Worm (Caenorhabditis elegans): ENCODE measurements around the gene slc-36.5.
A peak's percentile ranks its signal among the peaks of the same experiment; 100 is the strongest.

Gene slc-36.5

DNA sequence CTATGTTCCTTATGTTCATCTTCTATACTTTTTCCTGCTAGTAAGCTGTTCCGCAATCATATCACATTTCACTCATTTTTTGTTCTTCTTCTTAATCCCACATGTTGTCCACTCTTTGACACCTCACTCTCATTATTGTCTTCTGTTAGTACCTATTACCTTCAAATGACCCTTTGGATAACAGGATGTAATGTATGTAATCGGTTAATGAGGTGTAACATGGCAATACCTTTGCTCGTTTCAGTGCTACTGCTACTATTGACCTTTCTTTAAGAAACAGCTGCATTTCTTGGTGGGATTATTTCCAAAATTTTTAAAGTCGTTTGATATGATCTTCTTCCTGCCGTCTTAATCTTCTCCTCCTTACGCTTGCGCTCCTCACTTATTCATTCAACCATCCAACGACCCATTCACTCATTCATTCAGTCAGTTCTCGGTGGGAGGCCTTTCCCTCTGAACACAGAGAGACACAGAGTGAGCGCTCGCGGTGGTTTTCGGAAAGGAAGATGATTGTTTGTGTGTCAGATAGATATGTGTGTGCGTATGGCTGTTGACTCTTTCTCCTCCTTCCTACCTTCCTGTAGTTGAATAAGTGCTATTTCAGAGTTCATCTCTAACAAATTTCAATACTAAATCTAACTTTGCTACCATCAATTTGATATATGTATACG, 45.2 kb downstream of the slc-36.5 start:
- TF ChIP-seq fos-1 (tag; optimal IDR thresholded peaks at IDR 0.05) (peak; percentile 29), sem-4 (tag; optimal IDR thresholded peaks at IDR 0.05) (no peak), nhr-129 (tag; optimal IDR thresholded peaks at IDR 0.05) (peak; percentile 41), nhr-12 (tag; optimal IDR thresholded peaks at IDR 0.05) (no peak), F13H6.1 (tag; optimal IDR thresholded peaks at IDR 0.05) (peak; percentile 4), mdl-1 (tag; optimal IDR thresholded peaks at IDR 0.05) (peak in 1 of 2 experiments; percentile 4)

DNA sequence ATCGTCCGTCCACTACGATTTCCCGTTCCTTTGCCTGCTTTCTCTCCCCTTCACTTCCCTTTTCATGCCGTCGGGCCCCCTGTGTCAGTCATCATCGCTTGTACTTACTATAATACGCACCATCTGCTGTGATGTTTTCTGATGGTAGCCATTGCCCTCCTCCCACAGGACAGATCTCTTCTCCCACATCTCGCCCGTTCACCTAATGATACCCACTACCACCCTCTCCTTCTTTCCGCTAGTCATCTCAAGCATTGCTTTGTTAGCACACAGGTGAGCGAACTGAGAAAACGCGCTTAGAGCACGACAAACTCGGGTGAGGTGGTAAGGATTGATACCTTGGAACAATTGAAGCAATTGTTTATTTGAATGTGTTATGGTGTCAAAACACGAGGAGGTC, 45.9 kb downstream of the slc-36.5 start:
- TF ChIP-seq nhr-11 (tag; optimal IDR thresholded peaks at IDR 0.05), result no peak
- no peak for TF ChIP-seq egl-27 (tag; optimal IDR thresholded peaks at IDR 0.05)
- no peak for TF ChIP-seq nhr-6 (tag; optimal IDR thresholded peaks at IDR 0.05)
- no peak for TF ChIP-seq zag-1 (tag; optimal IDR thresholded peaks at IDR 0.05)
- no peak for TF ChIP-seq ama-1 (optimal IDR thresholded peaks at IDR 0.05)
- no peak for TF ChIP-seq nhr-10 (tag; optimal IDR thresholded peaks at IDR 0.05)
- TF ChIP-seq elt-1 (tag; optimal IDR thresholded peaks at IDR 0.05), result no peak
- no peak for TF ChIP-seq ZK546.5 (tag; optimal IDR thresholded peaks at IDR 0.05)
- peak; percentile 37 for TF ChIP-seq blmp-1 (tag; optimal IDR thresholded peaks at IDR 0.05; ENCODE audit: insufficient read depth)
- no peak for TF ChIP-seq alr-1 (tag; optimal IDR thresholded peaks at IDR 0.05)
- TF ChIP-seq crh-2 (tag; optimal IDR thresholded peaks at IDR 0.05), result no peak
- TF ChIP-seq nhr-129 (tag; optimal IDR thresholded peaks at IDR 0.05), result peak; percentile 1

DNA sequence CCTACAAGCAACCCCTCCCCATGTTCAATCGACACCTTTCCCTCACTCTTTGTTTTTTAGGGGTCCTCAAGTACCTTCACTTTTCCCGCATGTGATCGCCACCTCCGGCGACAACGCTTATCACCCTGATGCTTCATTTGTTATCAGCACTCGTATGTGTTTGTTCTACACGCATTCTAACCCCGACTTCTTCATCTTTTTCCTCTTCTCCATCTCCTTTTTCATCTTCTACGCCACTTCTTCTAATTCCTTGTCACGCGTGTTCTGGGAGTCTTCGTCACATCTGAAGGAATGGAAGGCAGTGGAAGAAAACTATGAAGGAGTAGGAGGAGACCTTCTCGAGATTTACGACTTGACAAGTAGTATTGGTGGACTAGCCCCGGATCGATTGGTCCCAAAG, 46.8 kb downstream of the slc-36.5 start:
- no peak for TF ChIP-seq lin-13 (GFP tag; optimal IDR thresholded peaks at IDR 0.05)
- no peak for TF ChIP-seq mbf-1 (tag; optimal IDR thresholded peaks at IDR 0.05)
- no peak for TF ChIP-seq Y55F3AM.14 (GFP tag; optimal IDR thresholded peaks at IDR 0.05)
- peak; percentile 35 for TF ChIP-seq egl-27 (tag; optimal IDR thresholded peaks at IDR 0.05)
- peak; percentile 35 for TF ChIP-seq sma-9 (GFP tag; optimal IDR thresholded peaks at IDR 0.05)
- no peak for TF ChIP-seq sma-9 (tag; optimal IDR thresholded peaks at IDR 0.05)
- TF ChIP-seq lsy-2 (tag; optimal IDR thresholded peaks at IDR 0.05), result no peak
- TF ChIP-seq blmp-1 (tag; optimal IDR thresholded peaks at IDR 0.05; ENCODE audit: insufficient read depth), result peak; percentile 3
- peak; percentile 46 for TF ChIP-seq fos-1 (tag; optimal IDR thresholded peaks at IDR 0.05)
- no peak for TF ChIP-seq snpc-4 (tag; optimal IDR thresholded peaks at IDR 0.05)
- TF ChIP-seq nhr-23 (tag; optimal IDR thresholded peaks at IDR 0.05), result no peak
- TF ChIP-seq nhr-129 (tag; optimal IDR thresholded peaks at IDR 0.05), result peak; percentile 55
- TF ChIP-seq mab-5 (tag; optimal IDR thresholded peaks at IDR 0.05), result peak; percentile 61
- TF ChIP-seq nhr-21 (tag; optimal IDR thresholded peaks at IDR 0.05), result peak; percentile 30
- TF ChIP-seq nhr-25 (tag; optimal IDR thresholded peaks at IDR 0.05), result peak; percentile 24

DNA sequence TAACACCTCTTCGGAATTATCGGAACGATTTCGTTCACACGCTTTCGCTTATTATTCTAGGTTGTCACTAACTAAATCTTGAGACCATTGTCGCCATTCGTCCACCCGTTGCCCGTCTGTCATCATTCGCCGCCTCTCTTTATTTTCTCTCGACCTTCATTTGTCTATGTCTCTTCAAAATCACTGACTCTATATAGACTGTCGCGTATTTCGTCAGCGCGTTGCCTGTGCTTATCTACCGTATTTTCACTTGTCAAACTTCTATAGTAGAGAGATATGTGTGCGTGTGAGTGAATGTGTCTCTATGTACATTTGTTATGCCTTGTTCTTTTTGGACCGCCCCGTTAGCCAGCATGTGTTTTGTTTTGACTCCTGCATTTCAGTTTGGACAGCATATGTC, 47.7 kb downstream of the slc-36.5 start:
- TF ChIP-seq lsy-2 (tag; optimal IDR thresholded peaks at IDR 0.05) (peak in 1 of 2 experiments; percentile 48), nhr-21 (tag; optimal IDR thresholded peaks at IDR 0.05) (no peak), snpc-4 (tag; optimal IDR thresholded peaks at IDR 0.05) (no peak), dmd-4 (tag; optimal IDR thresholded peaks at IDR 0.05) (no peak), nhr-23 (tag; optimal IDR thresholded peaks at IDR 0.05) (no peak), ztf-1 (GFP tag; conservative IDR thresholded peaks at IDR 0.05) (no peak), lin-11 (tag; optimal IDR thresholded peaks at IDR 0.05) (no peak), unc-39 (tag; optimal IDR thresholded peaks at IDR 0.05) (no peak), nhr-11 (tag; optimal IDR thresholded peaks at IDR 0.05) (no peak), elt-1 (tag; optimal IDR thresholded peaks at IDR 0.05) (no peak), ZK546.5 (tag; optimal IDR thresholded peaks at IDR 0.05) (no peak), fos-1 (tag; optimal IDR thresholded peaks at IDR 0.05) (peak; percentile 96), Y55F3AM.14 (GFP tag; optimal IDR thresholded peaks at IDR 0.05) (no peak), nhr-25 (tag; optimal IDR thresholded peaks at IDR 0.05) (peak; percentile 71), ceh-16 (tag; optimal IDR thresholded peaks at IDR 0.05) (peak; percentile 52), nhr-77 (tag; optimal IDR thresholded peaks at IDR 0.05) (no peak), blmp-1 (tag; optimal IDR thresholded peaks at IDR 0.05; ENCODE audit: insufficient read depth) (peak; percentile 96), aly-2 (tag; optimal IDR thresholded peaks at IDR 0.05) (no peak), sem-4 (tag; optimal IDR thresholded peaks at IDR 0.05) (peak; percentile 33), nhr-129 (tag; optimal IDR thresholded peaks at IDR 0.05) (peak; percentile 75), sma-3 (GFP tag; optimal IDR thresholded peaks at IDR 0.05) (peak; percentile 59), egl-27 (tag; optimal IDR thresholded peaks at IDR 0.05) (peak; percentile 12), mab-5 (tag; optimal IDR thresholded peaks at IDR 0.05) (no peak), sma-9 (GFP tag; optimal IDR thresholded peaks at IDR 0.05) (peak; percentile 73), sma-9 (tag; optimal IDR thresholded peaks at IDR 0.05) (no peak), F13H6.1 (tag; optimal IDR thresholded peaks at IDR 0.05) (peak; percentile 36), crh-2 (tag; optimal IDR thresholded peaks at IDR 0.05) (peak; percentile 41), mdl-1 (tag; optimal IDR thresholded peaks at IDR 0.05) (no peak), gmeb-1 (tag; optimal IDR thresholded peaks at IDR 0.05) (no peak), C34F6.9 (tag; optimal IDR thresholded peaks at IDR 0.05) (peak; percentile 30), peb-1 (tag; optimal IDR thresholded peaks at IDR 0.05) (no peak), mbf-1 (tag; optimal IDR thresholded peaks at IDR 0.05) (no peak)

Data from whole organism, L2 larva.